Worm (Caenorhabditis elegans): ENCODE data around the gene F53F8.3.

F53F8.3 gene

ce11 chrV:20689481-20690039, at the start of gene F53F8.3:
TSS of gene F53F8.3 (minus strand) at chrV:20689531.
- TF ChIP-seq ceh-31 (tag; optimal IDR thresholded peaks at IDR 0.05) (no peak), unc-3 (GFP tag; conservative IDR thresholded peaks at IDR 0.05) (no peak), unc-3 (tag; optimal IDR thresholded peaks at IDR 0.05) (no peak), lin-11 (tag; optimal IDR thresholded peaks at IDR 0.05) (no peak), tbx-7 (tag; optimal IDR thresholded peaks at IDR 0.05) (no peak), mec-3 (tag; optimal IDR thresholded peaks at IDR 0.05; ENCODE audit: borderline replicate concordance) (no peak), ahr-1 (tag; optimal IDR thresholded peaks at IDR 0.05) (no peak)

- no peak for TF ChIP-seq ceh-34 (tag; optimal IDR thresholded peaks at IDR 0.05)
- TF ChIP-seq ceh-18 (tag; optimal IDR thresholded peaks at IDR 0.05), result no peak
- TF ChIP-seq fkh-10 (GFP tag; optimal IDR thresholded peaks at IDR 0.05), result no peak
Observed at ce11 chrV:20734658-20735057, 45.3 kb upstream of the F53F8.3 start, which contains the start of gene srxa-6. TSS of gene srxa-6 (plus strand) at chrV:20734958.

- TF ChIP-seq unc-55 (GFP tag; optimal IDR thresholded peaks at IDR 0.05) (no peak), pax-1 (tag; optimal IDR thresholded peaks at IDR 0.05) (no peak), unc-86 (tag; optimal IDR thresholded peaks at IDR 0.05) (no peak), ceh-2 (tag; optimal IDR thresholded peaks at IDR 0.05) (no peak), hlh-30 (tag; optimal IDR thresholded peaks at IDR 0.05; ENCODE audit: insufficient read depth) (no peak), ahr-1 (tag; optimal IDR thresholded peaks at IDR 0.05) (no peak), npax-4 (tag; optimal IDR thresholded peaks at IDR 0.05) (no peak)
Observed at ce11 chrV:20731787-20732186, 42.5 kb upstream of the F53F8.3 start, which contains the start of gene srxa-1. TSS of gene srxa-1 (plus strand) at chrV:20732087.

- TF ChIP-seq fkh-6 (tag; optimal IDR thresholded peaks at IDR 0.05) (no peak), rnt-1 (tag; optimal IDR thresholded peaks at IDR 0.05) (peak; percentile 17), ceh-18 (tag; optimal IDR thresholded peaks at IDR 0.05) (no peak), K02D7.2 (tag; optimal IDR thresholded peaks at IDR 0.05) (no peak), hlh-8 (tag; optimal IDR thresholded peaks at IDR 0.05) (no peak), madf-2 (tag; optimal IDR thresholded peaks at IDR 0.05) (no peak), syd-9 (tag; optimal IDR thresholded peaks at IDR 0.05) (no peak), nfya-1 (tag; optimal IDR thresholded peaks at IDR 0.05) (peak; percentile 7), pha-4 (tag; optimal IDR thresholded peaks at IDR 0.05) (no peak), ref-2 (tag; optimal IDR thresholded peaks at IDR 0.05) (no peak), ceh-48 (tag; optimal IDR thresholded peaks at IDR 0.05) (no peak), ceh-30 (tag; optimal IDR thresholded peaks at IDR 0.05) (no peak), ceh-45 (GFP tag; IDR thresholded peaks at IDR 0.05) (no peak), pha-2 (tag; optimal IDR thresholded peaks at IDR 0.05) (peak; percentile 71), tbx-2 (tag; optimal IDR thresholded peaks at IDR 0.05) (peak; percentile 23), nhr-11 (tag; optimal IDR thresholded peaks at IDR 0.05) (no peak), unc-55 (GFP tag; optimal IDR thresholded peaks at IDR 0.05) (peak; percentile 63), pag-3 (tag; optimal IDR thresholded peaks at IDR 0.05; ENCODE audit: borderline replicate concordance) (no peak), dve-1 (tag; optimal IDR thresholded peaks at IDR 0.05) (no peak), ztf-16 (tag; optimal IDR thresholded peaks at IDR 0.05) (no peak), sox-2 (GFP tag; IDR thresholded peaks at IDR 0.05) (peak; percentile 79), F13H6.1 (tag; optimal IDR thresholded peaks at IDR 0.05) (no peak), elt-2 (tag; optimal IDR thresholded peaks at IDR 0.05) (peak; percentile 19)
Observed at ce11 chrV:20728763-20729350, 39.5 kb upstream of the F53F8.3 start, which contains the start of gene ipla-3. TSS of gene ipla-3 (minus strand) at chrV:20729272.

Data from whole organism, late embryonic.